Worm (Caenorhabditis elegans) whole organism, young adult: Measurements from ENCODE around the gene jip-1.

Experiments used
- ZK185.1 ChIP-seq: sonication (generic microtip); optimal IDR thresholded peaks from 2 replicates; lab custom pipeline; 2016; ENCODE audit warnings: mild to moderate bottlenecking, missing genetic modification characterization, missing compliant biosample characterization; ENCODE audit not compliant: poor library complexity, severe bottlenecking
- aptf-3 ChIP-seq: fragments of 200-800 bp; sonication (Bioruptor generic); IDR thresholded peaks from 2 replicates; pipeline ENCODE4 v1.3.6; 2022; ENCODE audit warnings: missing genetic modification characterization, missing compliant biosample characterization
- cebp-1 ChIP-seq, 2 experiments: fragments of 200-800 bp in 1 of 2; sonication (Bioruptor generic) in 1 of 2; sonication (generic microtip) in 1 of 2; IDR thresholded peaks in 1 of 2; optimal IDR thresholded peaks in 1 of 2; 2 replicates each; pipeline versions ENCODE4 v1.3.6 to Lab custom; 2017 to 2022; ENCODE audit warnings: missing compliant biosample characterization in 2 of 2, missing genetic modification characterization in 2 of 2, mild to moderate bottlenecking in 1 of 2, missing genetic modification reagents in 1 of 2, moderate library complexity in 1 of 2
- cebp-2 ChIP-seq: fragments of 200-800 bp; sonication (Bioruptor generic); IDR thresholded peaks from 2 replicates; pipeline ENCODE4 v1.3.6; 2022; ENCODE audit warnings: missing genetic modification characterization, missing compliant biosample characterization
- dpl-1 ChIP-seq: fragments of 150-350 bp; optimal IDR thresholded peaks from 2 replicates; lab custom pipeline; 2014; ENCODE audit warnings: missing biosample characterization, missing genetic modification reagents, missing genetic modification characterization
- ekl-4 ChIP-seq: fragments of 200-800 bp; sonication (Bioruptor generic); IDR thresholded peaks from 2 replicates; pipeline ENCODE4 v1.3.6; 2022; ENCODE audit warnings: missing genetic modification reagents, missing genetic modification characterization, missing compliant biosample characterization
- hlh-26 ChIP-seq: fragments of 200-800 bp; sonication (Bioruptor generic); conservative IDR thresholded peaks from 2 replicates; pipeline ENCODE4 v1.3.6; 2022; ENCODE audit warnings: missing genetic modification reagents, missing genetic modification characterization, missing compliant biosample characterization
- lin-35 ChIP-seq, 3 experiments: fragments of 150-350 bp in 2 of 3; sonication (generic microtip) in 1 of 3; optimal IDR thresholded peaks; 2 replicates each; lab custom pipeline; 2014 to 2018; ENCODE audit warnings: missing biosample characterization in 3 of 3, missing genetic modification characterization in 3 of 3, missing genetic modification reagents in 3 of 3
- madf-8 ChIP-seq: fragments of 200-800 bp; sonication (Bioruptor generic); conservative IDR thresholded peaks from 2 replicates; pipeline ENCODE4 v1.3.6; 2022; ENCODE audit warnings: missing genetic modification reagents, missing genetic modification characterization, missing compliant biosample characterization
- mcd-1 ChIP-seq: fragments of 200-800 bp; sonication (Bioruptor generic); IDR thresholded peaks from 2 replicates; pipeline ENCODE4 v1.3.6; 2022; ENCODE audit warnings: missing genetic modification reagents, missing genetic modification characterization, missing compliant biosample characterization
- nfya-1 ChIP-seq: sonication (generic microtip); optimal IDR thresholded peaks from 2 replicates; lab custom pipeline; 2017; ENCODE audit warnings: antibody characterized with exemption, missing compliant biosample characterization, missing genetic modification characterization, borderline replicate concordance; ENCODE audit not compliant: insufficient read depth
- snpc-4 ChIP-seq, 5 experiments: fragments of 150-350 bp in 1 of 5; sonication (generic microtip) in 4 of 5; optimal IDR thresholded peaks; 2 replicates each; lab custom pipeline; 2014 to 2018; ENCODE audit warnings: missing genetic modification characterization in 5 of 5, missing biosample characterization in 3 of 5, antibody characterized with exemption in 2 of 5, mild to moderate bottlenecking in 2 of 5, missing compliant biosample characterization in 2 of 5, missing genotype in 2 of 5, moderate library complexity in 2 of 5, missing genetic modification reagents in 1 of 5
- sptf-2 ChIP-seq: fragments of 200-800 bp; sonication (Bioruptor generic); optimal IDR thresholded peaks from 2 replicates; lab custom pipeline; 2018; ENCODE audit warnings: mild to moderate bottlenecking, missing genetic modification characterization, missing compliant biosample characterization
- unc-130 ChIP-seq: sonication (generic microtip); optimal IDR thresholded peaks from 2 replicates; lab custom pipeline; 2016; ENCODE audit warnings: missing genetic modification reagents, missing genetic modification characterization, missing compliant biosample characterization

- TF ChIP-seq dpl-1 (GFP tag; lab: Kevin White, UChicago) (no peak), lin-35 (GFP tag; optimal IDR thresholded peaks at IDR 0.05; lab: Kevin White, UChicago) (no peak), aptf-3 (GFP tag; lab: Robert Waterston, UW) (no peak), cebp-1 (GFP tag; IDR thresholded peaks at IDR 0.05; lab: Robert Waterston, UW) (no peak), cebp-1 (tag; optimal IDR thresholded peaks at IDR 0.05; lab: Kevin White, UChicago) (no peak), unc-130 (no peak), hlh-26 (no peak), snpc-4 (GFP tag; optimal IDR thresholded peaks at IDR 0.05; lab: Kevin White, UChicago) (no peak), snpc-4 (tag; optimal IDR thresholded peaks at IDR 0.05; lab: Kevin White, UChicago) (no peak), nfya-1 (tag; lab: Kevin White, UChicago) (no peak), cebp-2 (GFP tag; lab: Robert Waterston, UW) (no peak), mcd-1 (GFP tag; lab: Robert Waterston, UW) (no peak), ekl-4 (GFP tag; lab: Robert Waterston, UW) (no peak), sptf-2 (GFP tag; lab: Kevin White, UChicago) (no peak), ZK185.1 (tag; lab: Kevin White, UChicago) (no peak), madf-8 (no peak)
Observed at ce11 chrII:1374486-1374885, 47.7 kb downstream of the jip-1 start.
